Worm (Caenorhabditis elegans) whole organism, young adult: ENCODE data around the gene dmd-9.

ENCODE experiments used
- C17E4.6 ChIP-seq: fragments of 200-800 bp; sonication (Bioruptor generic); IDR thresholded peaks from 2 replicates; pipeline ENCODE4 v1.3.6; 2022; ENCODE audit warnings: missing genetic modification reagents, missing genetic modification characterization, missing compliant biosample characterization
- attf-5 ChIP-seq: fragments of 200-800 bp; sonication (Bioruptor generic); optimal IDR thresholded peaks from 2 replicates; lab custom pipeline; 2018; ENCODE audit warnings: mild to moderate bottlenecking, missing genetic modification characterization, missing compliant biosample characterization
- ceh-40 ChIP-seq: fragments of 200-800 bp; sonication (Bioruptor generic); IDR thresholded peaks from 2 replicates; pipeline ENCODE4 v1.3.6; 2022; ENCODE audit warnings: missing genetic modification characterization, missing compliant biosample characterization
- mes-4 ChIP-seq: sonication (generic microtip); optimal IDR thresholded peaks from 2 replicates; lab custom pipeline; 2016; ENCODE audit warnings: missing genotype, missing genetic modification characterization, missing compliant biosample characterization
- snpc-4 ChIP-seq, 5 experiments: fragments of 150-350 bp in 1 of 5; sonication (generic microtip) in 4 of 5; optimal IDR thresholded peaks; 2 replicates each; lab custom pipeline; 2014 to 2018; ENCODE audit warnings: missing genetic modification characterization in 5 of 5, missing biosample characterization in 3 of 5, antibody characterized with exemption in 2 of 5, mild to moderate bottlenecking in 2 of 5, missing compliant biosample characterization in 2 of 5, missing genotype in 2 of 5, moderate library complexity in 2 of 5, missing genetic modification reagents in 1 of 5

- no peak for TF ChIP-seq snpc-4 (GFP tag; optimal IDR thresholded peaks at IDR 0.05; lab: Kevin White, UChicago)
- TF ChIP-seq snpc-4 (tag; optimal IDR thresholded peaks at IDR 0.05; lab: Kevin White, UChicago), result no peak
- no peak for TF ChIP-seq C17E4.6 (GFP tag; lab: Robert Waterston, UW)
- TF ChIP-seq attf-5, result no peak
- no peak for TF ChIP-seq ceh-40 (GFP tag; lab: Robert Waterston, UW)
- no peak for TF ChIP-seq mes-4 (tag; lab: Kevin White, UChicago)
Measured at ce11 chrIV:3298300-3298699, 44.0 kb upstream of the dmd-9 start, which contains the start of gene W08E12.6.
